Worm (Caenorhabditis elegans) whole organism, L2 larva: Measurements from ENCODE around the gene fbxa-113.

Experiments used
- ZK546.5 ChIP-seq: sonication (generic microtip); optimal IDR thresholded peaks from 2 replicates; lab custom pipeline; 2017; ENCODE audit warnings: missing biosample characterization, missing genetic modification characterization
- ama-1 ChIP-seq: fragments of 150-350 bp; optimal IDR thresholded peaks from 2 replicates; lab custom pipeline; 2018; ENCODE audit warnings: inconsistent platforms
- nhr-25 ChIP-seq: fragments of 150-350 bp; sonication (generic microtip); optimal IDR thresholded peaks from 3 replicates; lab custom pipeline; 2014; ENCODE audit warnings: missing biosample characterization, missing genetic modification characterization

ce11 chrV:20158223-20158622 is 45.0 kb upstream of the fbxa-113 start, which contains the start of gene F19B2.6:
- no peak for TF ChIP-seq nhr-25 (tag; lab: Kevin White, UChicago)
- TF ChIP-seq ama-1 (lab: Kevin White, UChicago) = no peak
- no peak for TF ChIP-seq ZK546.5 (tag; lab: Kevin White, UChicago)
